Worm (Caenorhabditis elegans) whole organism, young adult: ENCODE results near the gene C05E11.6.

Experiments
- F49E8.2 ChIP-seq: sonication (generic microtip); optimal IDR thresholded peaks from 3 replicates; lab custom pipeline; 2017; ENCODE audit warnings: missing genetic modification characterization, mild to moderate bottlenecking, missing compliant biosample characterization, antibody characterized with exemption, moderate library complexity; ENCODE audit not compliant: insufficient read depth
- ceh-100 ChIP-seq: fragments of 200-800 bp; sonication (Bioruptor generic); IDR thresholded peaks from 2 replicates; pipeline ENCODE4 v1.3.6; 2022; ENCODE audit warnings: missing genetic modification reagents, missing genetic modification characterization, missing compliant biosample characterization
- hlh-26 ChIP-seq: fragments of 200-800 bp; sonication (Bioruptor generic); conservative IDR thresholded peaks from 2 replicates; pipeline ENCODE4 v1.3.6; 2022; ENCODE audit warnings: missing genetic modification reagents, missing genetic modification characterization, missing compliant biosample characterization
- hmg-20 ChIP-seq: fragments of 200-800 bp; sonication (Bioruptor generic); IDR thresholded peaks from 2 replicates; pipeline ENCODE4 v1.3.6; 2022; ENCODE audit warnings: missing genetic modification reagents, missing genetic modification characterization, missing compliant biosample characterization
- mel-28 ChIP-seq: sonication (generic microtip); optimal IDR thresholded peaks from 2 replicates; lab custom pipeline; 2016; ENCODE audit warnings: borderline replicate concordance, mild to moderate bottlenecking, missing genetic modification characterization, missing compliant biosample characterization
- nhr-179 ChIP-seq: sonication (generic microtip); optimal IDR thresholded peaks from 2 replicates; lab custom pipeline; 2016; ENCODE audit warnings: mild to moderate bottlenecking, missing genetic modification characterization, missing compliant biosample characterization
- pha-4 ChIP-seq: fragments of 150-350 bp; sonication (generic microtip); optimal IDR thresholded peaks from 2 replicates; lab custom pipeline; 2014; ENCODE audit warnings: missing biosample characterization, missing genetic modification reagents, missing genetic modification characterization
- sdz-38 ChIP-seq: sonication (generic microtip); optimal IDR thresholded peaks from 2 replicates; lab custom pipeline; 2016; ENCODE audit warnings: missing genotype, missing genetic modification characterization, missing compliant biosample characterization
- unc-62 ChIP-seq: fragments of 150-350 bp; optimal IDR thresholded peaks from 2 replicates; lab custom pipeline; 2014; ENCODE audit warnings: missing biosample characterization, missing genetic modification reagents, missing genetic modification characterization

DNA sequence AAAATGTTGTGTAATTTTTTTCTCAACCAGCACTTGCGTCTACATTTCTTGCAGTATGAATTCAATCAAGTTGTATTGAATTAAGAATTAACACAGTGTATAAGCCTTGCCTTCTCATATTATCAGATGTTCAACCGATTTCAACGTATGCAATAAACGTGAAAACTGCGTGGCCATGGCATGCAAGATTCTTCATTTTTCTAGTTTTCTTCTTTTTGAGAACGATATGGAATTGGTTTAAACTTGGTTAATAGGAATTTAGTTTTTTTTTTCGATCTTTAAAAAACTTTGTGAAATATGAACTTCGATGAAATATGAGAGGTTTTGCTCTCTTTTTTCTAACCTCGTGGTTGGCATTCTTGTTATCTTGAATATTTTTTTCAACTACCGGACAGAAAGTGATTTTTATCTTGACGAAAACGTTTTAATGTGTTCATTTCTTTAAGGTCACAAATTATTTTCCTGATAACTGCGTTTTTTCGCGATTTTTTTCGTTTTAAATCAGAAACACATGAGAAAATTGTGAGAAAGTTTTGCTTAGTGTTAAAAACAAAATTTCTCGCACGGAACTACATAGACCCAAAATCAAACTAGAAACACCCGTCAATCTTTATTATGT is 31.4 kb upstream of the C05E11.6 start:
- no peak for TF ChIP-seq hlh-26
- TF ChIP-seq pha-4 (tag; lab: Kevin White, UChicago) = no peak
- TF ChIP-seq mel-28 (tag; lab: Kevin White, UChicago) = no peak
- no peak for TF ChIP-seq F49E8.2 (tag; lab: Kevin White, UChicago)
- no peak for TF ChIP-seq hmg-20
- TF ChIP-seq sdz-38 (tag; lab: Kevin White, UChicago) = no peak
- TF ChIP-seq nhr-179 (tag; lab: Kevin White, UChicago) = no peak
- no peak for TF ChIP-seq ceh-100 (GFP tag; lab: Robert Waterston, UW)
- no peak for TF ChIP-seq unc-62 (GFP tag; lab: Kevin White, UChicago)
